Fruit fly (Drosophila melanogaster): Measurements from ENCODE around the gene CG18284.

The CG18284 gene

DNA sequence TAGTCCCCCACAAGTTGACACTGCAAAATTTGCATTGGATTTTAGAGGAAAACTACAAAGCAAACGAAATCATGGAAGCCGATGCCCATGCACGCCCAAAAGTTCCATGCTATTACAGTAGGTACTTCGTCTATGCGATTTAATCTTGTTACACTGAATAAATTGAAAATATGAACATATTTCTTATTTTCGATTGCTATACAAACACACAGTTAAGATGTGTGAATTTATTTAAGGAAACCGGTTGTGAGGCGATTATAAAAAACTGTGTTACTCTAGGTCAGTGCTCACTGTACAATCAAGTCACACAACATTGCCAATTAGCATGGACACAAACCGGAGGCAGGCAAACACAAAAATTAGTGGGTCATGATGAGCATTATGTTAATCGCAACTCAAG lies 21.8 kb downstream of the CG18284 start (continued):
- TF ChIP-seq ERR (GFP tag; optimal IDR thresholded peaks at IDR 0.05) (peak; percentile 66), bigmax (GFP tag; optimal IDR thresholded peaks at IDR 0.05) (no peak), CG14050 (GFP tag; IDR thresholded peaks at IDR 0.05) (peak; percentile 87), CG6272 (GFP tag; IDR thresholded peaks at IDR 0.05) (peak; percentile 75), CG11695 (GFP tag; IDR thresholded peaks at IDR 0.05) (peak; percentile 86), ind (GFP tag; optimal IDR thresholded peaks at IDR 0.05) (peak; percentile 88), CG2199 (GFP tag; IDR thresholded peaks at IDR 0.05) (peak; percentile 60; the same call in 1 of the 3 replicates), eve (GFP tag; optimal IDR thresholded peaks at IDR 0.05) (peak in 1 of 2 experiments; percentile 86), wek (GFP tag; optimal IDR thresholded peaks at IDR 0.05) (peak; percentile 56), CG12391 (tag; optimal IDR thresholded peaks at IDR 0.05) (peak; percentile 80), CG6813 (GFP tag; optimal IDR thresholded peaks at IDR 0.05) (peak; percentile 48), Dad (GFP tag; optimal IDR thresholded peaks at IDR 0.05) (peak; percentile 68), CG3163 (GFP tag; optimal IDR thresholded peaks at IDR 0.05) (peak; percentile 48), Poxn (GFP tag; IDR thresholded peaks at IDR 0.05) (0 out of 2 replicates have a peak, but pooled peaks have one; percentile 22), CG32767 (GFP tag; IDR thresholded peaks at IDR 0.05) (peak; percentile 83), CG34422 (GFP tag; IDR thresholded peaks at IDR 0.05) (peak; percentile 87), tup (GFP tag; optimal IDR thresholded peaks at IDR 0.05) (peak; percentile 57), CG4404 (GFP tag; IDR thresholded peaks at IDR 0.05) (peak; percentile 56), Ets97D (GFP tag; optimal IDR thresholded peaks at IDR 0.05) (no peak), CG11398 (GFP tag; optimal IDR thresholded peaks at IDR 0.05) (peak; percentile 64), ranshi (GFP tag; IDR thresholded peaks at IDR 0.05) (peak; percentile 88), CG10267 (tag; optimal IDR thresholded peaks at IDR 0.05) (peak; percentile 55), CG9609 (GFP tag; optimal IDR thresholded peaks at IDR 0.05) (peak; percentile 67), twi (tag; optimal IDR thresholded peaks at IDR 0.05) (no peak), MBD-R2 (GFP tag; IDR thresholded peaks at IDR 0.05) (peak; percentile 55), BEAF-32 (GFP tag; optimal IDR thresholded peaks at IDR 0.05) (no peak), CG16813 (GFP tag; IDR thresholded peaks at IDR 0.05; ENCODE audit: partially characterized antibody) (no peak), CG13624 (GFP tag; optimal IDR thresholded peaks at IDR 0.05) (peak; percentile 79), lov (optimal IDR thresholded peaks at IDR 0.05) (no peak), lov (GFP tag; IDR thresholded peaks at IDR 0.05) (0 out of 3 replicates have a peak, but pooled peaks have one; percentile 50), kay (GFP tag; optimal IDR thresholded peaks at IDR 0.05) (peak; percentile 9), chm (GFP tag; IDR thresholded peaks at IDR 0.05) (peak; percentile 60; the same call in 1 of the 2 replicates), org-1 (GFP tag; optimal IDR thresholded peaks at IDR 0.05) (peak; percentile 51), CG5180 (GFP tag; optimal IDR thresholded peaks at IDR 0.05) (peak; percentile 59), hb (GFP tag; IDR thresholded peaks at IDR 0.05; ENCODE audit: partially characterized antibody) (no peak), tx (GFP tag; optimal IDR thresholded peaks at IDR 0.05) (peak; percentile 72), chif (GFP tag; optimal IDR thresholded peaks at IDR 0.05) (peak; percentile 69 to 77), ci (GFP tag; IDR thresholded peaks at IDR 0.05) (peak; percentile 92), gro (GFP tag; optimal IDR thresholded peaks at IDR 0.05) (peak; percentile 75), chn (GFP tag; optimal IDR thresholded peaks at IDR 0.05) (peak; percentile 75), fd102C (GFP tag; optimal IDR thresholded peaks at IDR 0.05) (no peak), CG14965 (GFP tag; optimal IDR thresholded peaks at IDR 0.05; ENCODE audit: borderline replicate concordance) (peak; percentile 18), CG7786 (GFP tag; optimal IDR thresholded peaks at IDR 0.05) (peak; percentile 62), B-H1 (GFP tag; IDR thresholded peaks at IDR 0.05) (peak; percentile 61), Oaz (GFP tag; IDR thresholded peaks at IDR 0.05) (peak; percentile 81), CG8924 (tag; optimal IDR thresholded peaks at IDR 0.05) (peak; percentile 78), Nf-YB (GFP tag; optimal IDR thresholded peaks at IDR 0.05) (peak; percentile 28), GATAe (GFP tag; conservative IDR thresholded peaks at IDR 0.05) (no peak), fd64A (GFP tag; optimal IDR thresholded peaks at IDR 0.05) (no peak), CG7839 (tag; optimal IDR thresholded peaks at IDR 0.05) (peak; percentile 80), phol (tag; optimal IDR thresholded peaks at IDR 0.05) (peak; percentile 71)
